Worm (Caenorhabditis elegans): ENCODE results near the gene nfx-1.

ce11 chrIII:6422721-6423120, 47.5 kb downstream of the nfx-1 start:
- TF ChIP-seq unc-3 (GFP tag; conservative IDR thresholded peaks at IDR 0.05) = no peak
- TF ChIP-seq unc-3 (tag; optimal IDR thresholded peaks at IDR 0.05) = no peak
- no peak for TF ChIP-seq npax-4 (tag; optimal IDR thresholded peaks at IDR 0.05)
- no peak for TF ChIP-seq che-1 (tag; optimal IDR thresholded peaks at IDR 0.05)
- TF ChIP-seq dmd-4 (tag; optimal IDR thresholded peaks at IDR 0.05; ENCODE audit: borderline replicate concordance) = no peak
- TF ChIP-seq F13H6.1 (tag; optimal IDR thresholded peaks at IDR 0.05) = no peak
- TF ChIP-seq fkh-10 (GFP tag; optimal IDR thresholded peaks at IDR 0.05) = no peak
- no peak for TF ChIP-seq rnt-1 (tag; optimal IDR thresholded peaks at IDR 0.05)
- no peak for TF ChIP-seq nhr-232 (tag; optimal IDR thresholded peaks at IDR 0.05)
- no peak for TF ChIP-seq pha-2 (tag; optimal IDR thresholded peaks at IDR 0.05)
- TF ChIP-seq ceh-9 (tag; optimal IDR thresholded peaks at IDR 0.05) = no peak

Measured in whole organism, late embryonic.